Fruit fly (Drosophila melanogaster): ENCODE data around the gene olf413.

olf413 gene

DNA sequence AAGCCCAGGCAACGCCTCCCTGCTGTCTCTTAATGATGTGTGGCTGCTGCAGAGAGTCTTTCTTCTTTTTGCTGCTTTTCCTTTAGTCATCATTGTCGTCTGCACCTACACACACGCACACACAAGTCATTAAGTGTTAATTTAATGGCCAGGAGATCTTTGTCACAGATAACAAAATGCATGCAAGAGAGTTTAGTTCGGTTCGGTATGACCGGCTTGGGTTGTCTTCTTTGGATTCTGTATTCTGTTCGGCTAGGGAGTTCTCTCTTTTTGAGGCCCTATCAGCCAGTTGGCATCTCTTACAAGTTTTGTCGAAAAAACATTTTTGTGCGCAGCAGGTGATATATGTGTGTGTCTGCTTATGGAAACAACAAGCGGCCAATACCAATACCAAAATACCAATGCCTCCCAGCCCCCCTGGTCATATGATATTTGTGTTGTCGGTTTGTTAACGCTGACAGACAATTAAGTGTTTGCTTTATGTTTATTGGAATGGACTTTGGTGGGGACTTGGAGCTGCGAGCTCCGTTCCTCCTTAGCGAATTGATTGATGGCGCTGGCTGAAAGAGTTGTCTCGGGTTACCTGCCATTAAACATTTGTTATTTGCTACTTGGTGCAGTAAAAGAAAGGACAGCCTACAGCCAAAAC is 40.9 kb downstream of the olf413 start:
- TF ChIP-seq CG10431 (GFP tag; optimal IDR thresholded peaks at IDR 0.05) (no peak), Stat92E (GFP tag; optimal IDR thresholded peaks at IDR 0.05) (peak in 1 of 3 experiments; percentile 88), grn (GFP tag; optimal IDR thresholded peaks at IDR 0.05) (peak; percentile 97), CG4328 (GFP tag; optimal IDR thresholded peaks at IDR 0.05) (peak; percentile 3), CG6683 (GFP tag; optimal IDR thresholded peaks at IDR 0.05) (no peak), CG13624 (GFP tag; optimal IDR thresholded peaks at IDR 0.05) (no peak), ac (GFP tag; optimal IDR thresholded peaks at IDR 0.05) (peak; percentile 23), Neu2 (GFP tag; optimal IDR thresholded peaks at IDR 0.05; ENCODE audit: borderline replicate concordance) (peak; percentile 57), CG9797 (GFP tag; optimal IDR thresholded peaks at IDR 0.05) (no peak), Ptx1 (GFP tag; IDR thresholded peaks at IDR 0.05) (no peak), ATbp (GFP tag; optimal IDR thresholded peaks at IDR 0.05) (no peak), Sox100B (GFP tag; optimal IDR thresholded peaks at IDR 0.05) (no peak), sug (tag; optimal IDR thresholded peaks at IDR 0.05) (peak; percentile 11), CG8290 (GFP tag; optimal IDR thresholded peaks at IDR 0.05) (no peak), CG8290 (tag; optimal IDR thresholded peaks at IDR 0.05) (peak in 1 of 2 experiments; percentile 12), CG17359 (tag; optimal IDR thresholded peaks at IDR 0.05) (no peak), chm (GFP tag; IDR thresholded peaks at IDR 0.05) (no peak; the same call in 1 of the 2 replicates), gsb-n (tag; optimal IDR thresholded peaks at IDR 0.05) (peak; percentile 21), crol (GFP tag; IDR thresholded peaks at IDR 0.05) (peak; percentile 56), run (tag; optimal IDR thresholded peaks at IDR 0.05) (peak; percentile 20), CG4820 (GFP tag; optimal IDR thresholded peaks at IDR 0.05) (no peak), eve (GFP tag; optimal IDR thresholded peaks at IDR 0.05) (peak in 1 of 2 experiments; percentile 33), CG10543 (GFP tag; optimal IDR thresholded peaks at IDR 0.05) (peak; percentile 41), CG15601 (tag; optimal IDR thresholded peaks at IDR 0.05) (peak; percentile 9), cg (GFP tag; optimal IDR thresholded peaks at IDR 0.05) (peak; percentile 69), CG17912 (GFP tag; optimal IDR thresholded peaks at IDR 0.05) (no peak), so (GFP tag; IDR thresholded peaks at IDR 0.05) (peak; percentile 50; the same call in 1 of the 3 replicates), Sry-β (GFP tag; optimal IDR thresholded peaks at IDR 0.05) (peak; percentile 7), CG12769 (tag; optimal IDR thresholded peaks at IDR 0.05) (peak; percentile 44), ems (GFP tag; optimal IDR thresholded peaks at IDR 0.05) (no peak), CG13775 (GFP tag; optimal IDR thresholded peaks at IDR 0.05) (no peak), Trl (optimal IDR thresholded peaks at IDR 0.05) (peak in 1 of 2 experiments; percentile 17), Trl (GFP tag; optimal IDR thresholded peaks at IDR 0.05) (no peak), hth (optimal IDR thresholded peaks at IDR 0.05) (peak; percentile 14), CG15269 (tag; optimal IDR thresholded peaks at IDR 0.05) (peak; percentile 19), Med (GFP tag) (peak; percentile 59), sd (tag; optimal IDR thresholded peaks at IDR 0.05) (peak; percentile 86), kni (GFP tag; optimal IDR thresholded peaks at IDR 0.05) (peak; percentile 91), Rfx (GFP tag; IDR thresholded peaks at IDR 0.05) (no peak), btn (GFP tag; optimal IDR thresholded peaks at IDR 0.05) (no peak), ttk (GFP tag; IDR thresholded peaks at IDR 0.05) (no peak), pros (GFP tag; optimal IDR thresholded peaks at IDR 0.05) (peak; percentile 58), CG7745 (tag; optimal IDR thresholded peaks at IDR 0.05) (peak; percentile 10), otp (GFP tag; IDR thresholded peaks at IDR 0.05) (no peak), chinmo (GFP tag; IDR thresholded peaks at IDR 0.05; ENCODE audit: partially characterized antibody) (0 out of 4 replicates have a peak, but pooled peaks have one; percentile 25), CG16815 (GFP tag; optimal IDR thresholded peaks at IDR 0.05) (no peak), CG2199 (GFP tag; IDR thresholded peaks at IDR 0.05) (peak; percentile 29; the same call in 1 of the 3 replicates), zen (tag; optimal IDR thresholded peaks at IDR 0.05) (peak; percentile 99), CG15479 (GFP tag; optimal IDR thresholded peaks at IDR 0.05) (peak; percentile 26)
